Worm (Caenorhabditis elegans): ENCODE data around the gene F13E9.19.

Gene F13E9.19

ce11 chrIV:10900083-10900482, 877 bp downstream of the F13E9.19 start, which contains the start of gene srlf-30:
Gene srlf-30, plus strand, starts transcription at chrIV:10900383.
- no peak for TF ChIP-seq ceh-83 (GFP tag; optimal IDR thresholded peaks at IDR 0.05)

- no peak for TF ChIP-seq nhr-28 (tag; optimal IDR thresholded peaks at IDR 0.05)
- TF ChIP-seq nhr-76 (tag; optimal IDR thresholded peaks at IDR 0.05), result no peak
- TF ChIP-seq bed-3 (GFP tag; optimal IDR thresholded peaks at IDR 0.05), result no peak
- TF ChIP-seq ham-2 (GFP tag; optimal IDR thresholded peaks at IDR 0.05), result no peak
- no peak for TF ChIP-seq zip-8 (tag; optimal IDR thresholded peaks at IDR 0.05)
- TF ChIP-seq nhr-12 (tag; optimal IDR thresholded peaks at IDR 0.05), result no peak
- no peak for TF ChIP-seq blmp-1 (tag; optimal IDR thresholded peaks at IDR 0.05)
- no peak for TF ChIP-seq unc-62 (GFP tag; optimal IDR thresholded peaks at IDR 0.05)
- TF ChIP-seq mls-2 (tag; optimal IDR thresholded peaks at IDR 0.05), result no peak
- no peak for TF ChIP-seq flh-1 (GFP tag; optimal IDR thresholded peaks at IDR 0.05)
- TF ChIP-seq elt-1 (tag; optimal IDR thresholded peaks at IDR 0.05; ENCODE audit: borderline replicate concordance, insufficient read depth), result no peak
- no peak for TF ChIP-seq lsy-2 (tag; optimal IDR thresholded peaks at IDR 0.05)
- TF ChIP-seq sptf-1 (tag; optimal IDR thresholded peaks at IDR 0.05), result no peak
Measured at ce11 chrIV:10902476-10902875, 3.3 kb downstream of the F13E9.19 start.

- TF ChIP-seq elt-3 (tag; optimal IDR thresholded peaks at IDR 0.05) (no peak), snpc-4 (tag; optimal IDR thresholded peaks at IDR 0.05) (no peak), unc-120 (tag; optimal IDR thresholded peaks at IDR 0.05; ENCODE audit: poor library complexity, severe bottlenecking) (no peak), bed-3 (GFP tag; optimal IDR thresholded peaks at IDR 0.05) (no peak), hlh-1 (tag; optimal IDR thresholded peaks at IDR 0.05) (no peak), lsy-2 (tag; optimal IDR thresholded peaks at IDR 0.05) (no peak), mls-2 (tag; optimal IDR thresholded peaks at IDR 0.05) (no peak), blmp-1 (tag; optimal IDR thresholded peaks at IDR 0.05) (no peak), zip-8 (tag; optimal IDR thresholded peaks at IDR 0.05) (no peak), M03D4.4 (tag; optimal IDR thresholded peaks at IDR 0.05) (no peak), flh-1 (GFP tag; optimal IDR thresholded peaks at IDR 0.05) (no peak), ceh-83 (GFP tag; optimal IDR thresholded peaks at IDR 0.05) (no peak), tbx-8 (GFP tag; optimal IDR thresholded peaks at IDR 0.05) (no peak), sptf-1 (tag; optimal IDR thresholded peaks at IDR 0.05) (no peak), cnd-1 (tag; optimal IDR thresholded peaks at IDR 0.05) (no peak), lin-13 (tag; optimal IDR thresholded peaks at IDR 0.05) (no peak)
Measured at ce11 chrIV:10904282-10904681, 5.1 kb downstream of the F13E9.19 start, which contains the start of gene ZK596.3. Gene ZK596.3, minus strand, starts transcription at chrIV:10904382.

- TF ChIP-seq sptf-1 (tag; optimal IDR thresholded peaks at IDR 0.05) (no peak), bed-3 (GFP tag; optimal IDR thresholded peaks at IDR 0.05) (no peak), nhr-28 (tag; optimal IDR thresholded peaks at IDR 0.05) (no peak), lin-13 (tag; optimal IDR thresholded peaks at IDR 0.05) (no peak), drap-1 (GFP tag; optimal IDR thresholded peaks at IDR 0.05) (no peak), cnd-1 (tag; optimal IDR thresholded peaks at IDR 0.05) (no peak), nhr-12 (tag; optimal IDR thresholded peaks at IDR 0.05) (no peak), ham-2 (GFP tag; optimal IDR thresholded peaks at IDR 0.05) (no peak), snpc-4 (tag; optimal IDR thresholded peaks at IDR 0.05) (no peak), nhr-2 (tag; optimal IDR thresholded peaks at IDR 0.05) (no peak), ceh-83 (GFP tag; optimal IDR thresholded peaks at IDR 0.05) (no peak), tbx-8 (GFP tag; optimal IDR thresholded peaks at IDR 0.05) (no peak), lin-32 (GFP tag; optimal IDR thresholded peaks at IDR 0.05) (no peak), pha-4 (tag; optimal IDR thresholded peaks at IDR 0.05) (no peak), unc-120 (tag; optimal IDR thresholded peaks at IDR 0.05; ENCODE audit: poor library complexity, severe bottlenecking) (no peak), M03D4.4 (tag; optimal IDR thresholded peaks at IDR 0.05) (no peak), mep-1 (tag; optimal IDR thresholded peaks at IDR 0.05) (no peak), mls-2 (tag; optimal IDR thresholded peaks at IDR 0.05) (no peak), elt-3 (tag; optimal IDR thresholded peaks at IDR 0.05) (no peak), unc-62 (GFP tag; optimal IDR thresholded peaks at IDR 0.05) (no peak)
Measured at ce11 chrIV:10909206-10909605, 10.0 kb downstream of the F13E9.19 start, which contains the start of gene ZK596.2. Gene ZK596.2, minus strand, starts transcription at chrIV:10909306.

- no peak for TF ChIP-seq sem-2 (GFP tag; optimal IDR thresholded peaks at IDR 0.05)
- TF ChIP-seq unc-120 (tag; optimal IDR thresholded peaks at IDR 0.05; ENCODE audit: poor library complexity, severe bottlenecking), result no peak
- no peak for TF ChIP-seq ceh-39 (tag; optimal IDR thresholded peaks at IDR 0.05)
- no peak for TF ChIP-seq mls-2 (tag; optimal IDR thresholded peaks at IDR 0.05)
Measured at ce11 chrIV:10909708-10910107, 10.5 kb downstream of the F13E9.19 start, which contains the start of gene pyk-2. Gene pyk-2, plus strand, starts transcription at chrIV:10909913.

Data from whole organism, mixed stage, embryonic.